Worm (Caenorhabditis elegans): ENCODE measurements around the gene srx-135.

srx-135 gene

DNA sequence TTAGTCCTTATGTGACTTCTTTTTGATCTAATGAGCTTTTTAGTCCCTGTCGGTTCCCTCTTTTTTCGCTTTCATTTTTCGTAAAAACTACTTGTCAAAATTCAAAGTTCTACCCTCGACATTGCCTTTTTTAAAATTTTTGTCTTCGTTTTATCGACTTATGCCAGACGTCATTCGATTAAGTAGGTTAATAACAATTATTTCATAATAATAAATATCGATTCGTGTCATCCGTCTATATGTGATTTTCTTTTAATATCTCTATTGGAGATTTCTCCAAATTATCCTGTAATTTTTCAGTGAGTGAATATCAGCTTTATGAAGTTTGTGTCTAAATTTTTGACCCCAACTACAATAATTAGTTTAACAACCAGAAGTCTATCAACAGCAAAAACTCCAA, 36.3 kb upstream of the srx-135 start, which contains the start of gene hpo-31:
hpo-31 (plus strand) TSS at position 301 of the 400 bp plus-strand sequence.
- no peak for TF ChIP-seq dmd-4 (tag; optimal IDR thresholded peaks at IDR 0.05)

DNA sequence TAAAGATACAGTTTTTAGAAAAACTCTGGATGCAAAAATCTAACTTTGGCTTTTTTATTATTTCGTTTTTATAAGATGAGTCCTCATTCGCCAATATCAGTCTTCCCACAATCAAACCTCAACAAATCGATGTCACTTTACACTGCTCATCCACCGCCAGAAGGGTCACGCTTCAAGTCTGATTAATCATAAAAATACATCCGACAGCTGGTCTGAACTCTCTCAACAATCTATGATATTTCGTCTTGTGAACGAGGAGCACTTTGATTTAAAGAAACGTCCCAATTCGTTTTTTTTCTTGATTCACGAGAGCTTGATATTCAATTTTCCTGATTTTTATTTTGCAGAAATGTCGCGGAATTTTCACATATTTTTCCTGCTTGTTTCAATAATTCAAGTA, 31.1 kb upstream of the srx-135 start, which contains the start of gene nrf-5:
nrf-5 (plus strand) TSS at position 348 of the 400 bp plus-strand sequence.
- TF ChIP-seq skn-1 (tag; optimal IDR thresholded peaks at IDR 0.05) (no peak), dmd-4 (tag; optimal IDR thresholded peaks at IDR 0.05) (no peak), C34F6.9 (tag; optimal IDR thresholded peaks at IDR 0.05) (no peak), ZK546.5 (tag; optimal IDR thresholded peaks at IDR 0.05) (no peak), nhr-25 (tag; optimal IDR thresholded peaks at IDR 0.05) (no peak), ceh-82 (tag; optimal IDR thresholded peaks at IDR 0.05) (no peak), nhr-129 (tag; optimal IDR thresholded peaks at IDR 0.05) (no peak), sma-9 (GFP tag; optimal IDR thresholded peaks at IDR 0.05) (no peak), sma-9 (tag; optimal IDR thresholded peaks at IDR 0.05) (no peak), fos-1 (tag; optimal IDR thresholded peaks at IDR 0.05) (no peak), lin-13 (GFP tag; optimal IDR thresholded peaks at IDR 0.05) (no peak), ztf-4 (tag; optimal IDR thresholded peaks at IDR 0.05) (no peak), nhr-11 (tag; optimal IDR thresholded peaks at IDR 0.05) (no peak), mbf-1 (tag; optimal IDR thresholded peaks at IDR 0.05) (no peak)

DNA sequence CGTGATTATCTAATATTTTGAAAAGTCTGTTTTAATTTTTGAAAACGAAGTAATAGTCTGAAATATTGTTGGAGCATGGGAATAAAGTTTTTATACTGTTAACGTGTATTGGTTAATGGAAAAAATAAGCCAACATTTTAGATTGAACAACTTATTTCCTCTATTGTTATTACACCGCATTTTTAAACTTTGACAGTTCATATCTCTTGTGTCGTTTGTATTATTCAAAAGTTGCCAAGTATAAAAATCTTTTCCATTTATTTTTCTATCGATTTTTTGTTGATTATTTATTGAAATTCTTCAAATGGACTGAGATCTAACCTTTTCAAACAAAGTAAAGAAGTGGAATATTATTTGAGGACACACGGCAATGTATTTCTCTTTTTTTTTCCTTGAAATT, 28.2 kb upstream of the srx-135 start, which contains the start of gene str-165:
str-165 (plus strand) TSS at position 301 of the 400 bp plus-strand sequence.
- no peak for TF ChIP-seq skn-1 (tag; optimal IDR thresholded peaks at IDR 0.05)
- TF ChIP-seq dmd-4 (tag; optimal IDR thresholded peaks at IDR 0.05): no peak
- no peak for TF ChIP-seq ama-1 (optimal IDR thresholded peaks at IDR 0.05)

DNA sequence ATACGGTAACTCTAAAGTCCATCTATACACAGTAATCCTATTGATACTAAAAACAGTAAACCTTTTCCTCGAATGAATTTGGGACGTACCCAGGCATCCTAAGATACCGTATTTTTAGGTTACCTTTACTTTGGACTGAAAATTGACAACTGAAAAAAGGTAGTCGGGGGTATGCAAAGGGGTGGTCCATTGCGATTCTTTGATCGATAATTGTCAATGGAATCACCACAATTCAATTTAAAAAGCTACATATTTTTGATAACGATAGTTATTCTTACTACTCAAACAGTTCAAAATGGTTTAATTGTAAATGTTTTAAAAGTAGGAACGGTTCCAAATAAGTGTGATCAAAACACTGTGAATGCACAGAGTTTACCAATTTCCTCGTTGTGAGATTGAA, 25.1 kb upstream of the srx-135 start, which contains the start of gene srx-129:
srx-129 (plus strand) TSS at position 301 of the 400 bp plus-strand sequence.
- TF ChIP-seq ceh-16 (tag; optimal IDR thresholded peaks at IDR 0.05) (no peak), dmd-4 (tag; optimal IDR thresholded peaks at IDR 0.05) (no peak), blmp-1 (tag; optimal IDR thresholded peaks at IDR 0.05; ENCODE audit: insufficient read depth) (no peak)

DNA sequence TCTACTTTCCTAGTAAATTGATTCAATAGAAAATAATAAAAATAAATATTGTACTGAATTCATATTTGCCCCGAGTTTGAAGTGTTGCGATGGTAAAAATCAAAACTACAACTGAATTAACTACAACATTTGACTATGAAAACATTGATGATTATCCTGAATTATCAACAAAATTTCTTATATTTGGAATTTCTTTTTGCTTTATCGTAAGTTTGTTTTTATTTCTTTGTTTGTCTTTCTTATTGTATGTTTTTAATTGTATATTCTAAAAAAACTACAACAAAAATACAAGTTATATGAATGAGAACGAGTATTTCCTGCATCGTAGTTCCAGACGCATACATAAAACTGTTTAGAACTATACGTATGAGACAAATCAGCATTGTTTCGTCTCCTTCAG, 21.8 kb upstream of the srx-135 start, which contains the start of gene srx-128:
srx-128 (plus strand) TSS at position 301 of the 400 bp plus-strand sequence.
- TF ChIP-seq alr-1 (tag; optimal IDR thresholded peaks at IDR 0.05) (no peak), lin-11 (tag; optimal IDR thresholded peaks at IDR 0.05) (no peak), skn-1 (tag; optimal IDR thresholded peaks at IDR 0.05) (no peak), lin-39 (tag; optimal IDR thresholded peaks at IDR 0.05) (no peak), aly-2 (tag; optimal IDR thresholded peaks at IDR 0.05) (no peak)

DNA sequence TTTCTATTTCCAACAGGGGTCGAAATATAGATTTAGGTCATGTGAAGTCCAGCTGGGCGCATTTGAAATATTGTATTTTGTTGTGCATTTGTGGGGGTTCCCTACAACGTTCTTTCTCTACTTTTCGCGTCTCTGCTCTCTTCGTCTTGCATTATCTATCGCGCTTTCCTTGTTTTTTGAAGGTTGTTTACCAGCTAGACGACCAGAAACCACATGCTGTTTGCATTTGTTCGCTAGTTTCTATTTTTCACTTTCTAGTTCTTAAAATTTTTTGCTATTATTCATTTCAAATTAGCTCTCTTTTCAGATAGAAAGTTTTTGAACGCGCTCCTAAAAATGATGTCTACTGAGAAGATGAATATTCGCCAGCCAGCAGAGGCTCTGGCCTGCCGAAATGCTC, 19.6 kb upstream of the srx-135 start, which contains the start of gene F55B12.10:
F55B12.10 (plus strand) TSS at position 301 of the 400 bp plus-strand sequence.
- TF ChIP-seq nhr-23 (tag; optimal IDR thresholded peaks at IDR 0.05): no peak
- no peak for TF ChIP-seq lin-13 (GFP tag; optimal IDR thresholded peaks at IDR 0.05)
- TF ChIP-seq nhr-25 (tag; optimal IDR thresholded peaks at IDR 0.05): no peak
- TF ChIP-seq zag-1 (tag; optimal IDR thresholded peaks at IDR 0.05): no peak
- no peak for TF ChIP-seq Y55F3AM.14 (GFP tag; optimal IDR thresholded peaks at IDR 0.05)
- TF ChIP-seq nhr-77 (tag; optimal IDR thresholded peaks at IDR 0.05): no peak
- no peak for TF ChIP-seq alr-1 (tag; optimal IDR thresholded peaks at IDR 0.05)
- no peak for TF ChIP-seq snpc-4 (tag; optimal IDR thresholded peaks at IDR 0.05)

DNA sequence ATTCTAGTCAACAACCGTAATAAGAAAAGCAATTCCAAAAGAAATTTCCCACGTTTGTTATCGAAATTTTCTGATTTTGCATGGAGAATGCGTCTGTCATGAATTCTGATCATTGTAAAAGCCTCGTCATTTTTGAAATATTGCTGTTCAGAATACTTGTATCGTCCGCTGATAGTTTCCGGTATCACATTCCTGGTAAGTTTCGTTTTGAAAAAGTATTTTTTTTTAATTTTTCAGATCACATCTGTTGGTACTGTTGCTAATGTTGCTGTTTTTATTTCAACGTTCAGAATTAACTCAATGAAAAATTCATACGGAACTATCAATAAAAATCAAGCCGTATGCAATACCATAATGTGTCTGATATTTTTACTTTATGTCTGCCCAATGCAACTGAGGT, 18.1 kb upstream of the srx-135 start, which contains the start of gene srx-17:
srx-17 (plus strand) TSS at position 301 of the 400 bp plus-strand sequence.
- TF ChIP-seq Y55F3AM.14 (GFP tag; optimal IDR thresholded peaks at IDR 0.05) (no peak), nhr-129 (tag; optimal IDR thresholded peaks at IDR 0.05) (no peak), sem-4 (tag; optimal IDR thresholded peaks at IDR 0.05) (no peak), unc-39 (tag; optimal IDR thresholded peaks at IDR 0.05) (no peak), lin-11 (tag; optimal IDR thresholded peaks at IDR 0.05) (no peak), elt-1 (tag; optimal IDR thresholded peaks at IDR 0.05) (no peak), fos-1 (tag; optimal IDR thresholded peaks at IDR 0.05) (no peak), dmd-4 (tag; optimal IDR thresholded peaks at IDR 0.05) (no peak), ZK546.5 (tag; optimal IDR thresholded peaks at IDR 0.05) (no peak), mdl-1 (tag; optimal IDR thresholded peaks at IDR 0.05) (no peak), nhr-25 (tag; optimal IDR thresholded peaks at IDR 0.05) (no peak), nhr-11 (tag; optimal IDR thresholded peaks at IDR 0.05) (no peak), mab-5 (tag; optimal IDR thresholded peaks at IDR 0.05) (no peak), unc-55 (GFP tag; optimal IDR thresholded peaks at IDR 0.05) (no peak), crh-2 (tag; optimal IDR thresholded peaks at IDR 0.05) (no peak)
